Worm (Caenorhabditis elegans) whole organism, L1 larva: ENCODE results near the gene T23B5.6.

Experiments
- C16A3.4 ChIP-seq: fragments of 150-350 bp; optimal IDR thresholded peaks from 2 replicates; lab custom pipeline; 2014; ENCODE audit warnings: missing biosample characterization, missing genetic modification characterization
- C34B4.2 ChIP-seq: sonication (generic microtip); optimal IDR thresholded peaks from 2 replicates; lab custom pipeline; 2017; ENCODE audit warnings: mild to moderate bottlenecking, missing genetic modification characterization, missing compliant biosample characterization
- F16B12.6 ChIP-seq: fragments of 150-350 bp; optimal IDR thresholded peaks from 2 replicates; lab custom pipeline; 2014; ENCODE audit warnings: missing biosample characterization, missing genetic modification characterization
- Y116A8C.19 ChIP-seq: sonication (generic microtip); optimal IDR thresholded peaks from 2 replicates; lab custom pipeline; 2016; ENCODE audit warnings: missing compliant biosample characterization, missing genetic modification characterization, borderline replicate concordance
- blmp-1 ChIP-seq: fragments of 150-350 bp; optimal IDR thresholded peaks from 2 replicates; lab custom pipeline; 2014; ENCODE audit warnings: missing biosample characterization, missing genetic modification characterization
- ceh-88 ChIP-seq: fragments of 200-800 bp; sonication (Bioruptor generic); IDR thresholded peaks from 2 replicates; pipeline ENCODE4 v1.3.6; 2022; ENCODE audit warnings: missing genetic modification characterization, missing compliant biosample characterization
- ceh-90 ChIP-seq: sonication (generic microtip); optimal IDR thresholded peaks from 2 replicates; lab custom pipeline; 2016; ENCODE audit warnings: missing genetic modification characterization, missing compliant biosample characterization
- dpl-1 ChIP-seq, 3 experiments: fragments of 150-350 bp in 2 of 3; sonication (generic microtip) in 1 of 3; optimal IDR thresholded peaks; 2 replicates each; lab custom pipeline; 2014 to 2017; ENCODE audit warnings: missing biosample characterization in 3 of 3, missing genetic modification characterization in 3 of 3, missing genetic modification reagents in 3 of 3
- dsc-1 ChIP-seq: sonication (generic microtip); optimal IDR thresholded peaks from 2 replicates; lab custom pipeline; 2016; ENCODE audit warnings: mild to moderate bottlenecking, missing genetic modification characterization, missing compliant biosample characterization
- efl-1 ChIP-seq, 4 experiments: fragments of 150-350 bp; optimal IDR thresholded peaks in 3 of 4; peaks in 1 of 4; 1 replicate in 1 of 4; 2 replicates in 3 of 4; lab custom pipeline; 2014; ENCODE audit warnings: missing biosample characterization in 2 of 4, missing genetic modification characterization in 2 of 4, missing genetic modification reagents in 2 of 4
- egl-27 ChIP-seq, 2 experiments: fragments of 150-350 bp in 1 of 2; sonication (generic microtip); optimal IDR thresholded peaks; 3 replicates each; lab custom pipeline; 2017 to 2018; ENCODE audit warnings: missing biosample characterization in 2 of 2, missing genetic modification characterization in 2 of 2, missing genetic modification reagents in 2 of 2
- elt-2 ChIP-seq: sonication (generic microtip); optimal IDR thresholded peaks from 2 replicates; lab custom pipeline; 2016; ENCODE audit warnings: missing genetic modification characterization, mild to moderate bottlenecking, inconsistent platforms, missing compliant biosample characterization, missing genetic modification reagents
- elt-3 ChIP-seq, 6 experiments: fragments of 150-350 bp in 1 of 6; sonication (generic microtip); optimal IDR thresholded peaks; 2 replicates each; lab custom pipeline; 2017 to 2018; ENCODE audit warnings: missing biosample characterization in 6 of 6, missing genetic modification characterization in 6 of 6, inconsistent platforms in 1 of 6
- fkh-10 ChIP-seq: sonication (generic microtip); optimal IDR thresholded peaks from 2 replicates; lab custom pipeline; 2017; ENCODE audit warnings: missing biosample characterization, missing genetic modification reagents, missing genetic modification characterization
- fkh-8 ChIP-seq: sonication (generic microtip); optimal IDR thresholded peaks from 2 replicates; lab custom pipeline; 2016; ENCODE audit warnings: mild to moderate bottlenecking, missing genetic modification characterization, missing compliant biosample characterization
- grh-1 ChIP-seq: fragments of 200-800 bp; sonication (Bioruptor generic); IDR thresholded peaks from 2 replicates; pipeline ENCODE4 v1.3.6; 2022; ENCODE audit warnings: missing genetic modification reagents, missing genetic modification characterization, missing compliant biosample characterization
- hlh-4 ChIP-seq: sonication (generic microtip); optimal IDR thresholded peaks from 2 replicates; lab custom pipeline; 2016; ENCODE audit warnings: mild to moderate bottlenecking, missing genetic modification characterization, missing compliant biosample characterization
- hpl-2 ChIP-seq: fragments of 150-350 bp; optimal IDR thresholded peaks from 2 replicates; lab custom pipeline; 2014; ENCODE audit warnings: missing biosample characterization, missing genetic modification reagents, missing genetic modification characterization
- isw-1 ChIP-seq: fragments of 200-800 bp; sonication (Bioruptor generic); IDR thresholded peaks from 2 replicates; pipeline ENCODE4 v1.3.6; 2022; ENCODE audit warnings: missing genetic modification characterization, missing compliant biosample characterization
- jun-1 ChIP-seq: fragments of 150-350 bp; optimal IDR thresholded peaks from 2 replicates; lab custom pipeline; 2014; ENCODE audit warnings: missing biosample characterization, missing genetic modification reagents, missing genetic modification characterization
- lin-14 ChIP-seq: fragments of 200-800 bp; sonication (Bioruptor generic); optimal IDR thresholded peaks from 2 replicates; lab custom pipeline; 2018; ENCODE audit warnings: mild to moderate bottlenecking, missing genetic modification characterization, moderate library complexity, missing compliant biosample characterization
- lin-39 ChIP-seq: fragments of 150-350 bp; optimal IDR thresholded peaks from 2 replicates; lab custom pipeline; 2014; ENCODE audit warnings: missing biosample characterization, missing genetic modification reagents, missing genetic modification characterization
- lsy-2 ChIP-seq, 2 experiments: fragments of 150-350 bp; optimal IDR thresholded peaks; 2 replicates each; lab custom pipeline; 2014; ENCODE audit warnings: missing biosample characterization in 2 of 2, missing genetic modification characterization in 2 of 2
- mab-9 ChIP-seq: fragments of 200-800 bp; sonication (Bioruptor generic); IDR thresholded peaks from 2 replicates; pipeline ENCODE4 v1.3.6; 2022; ENCODE audit warnings: missing genetic modification reagents, missing genetic modification characterization, missing compliant biosample characterization
- mdl-1 ChIP-seq, 2 experiments: fragments of 150-350 bp; optimal IDR thresholded peaks; 2 replicates each; lab custom pipeline; 2014 to 2017; ENCODE audit warnings: missing biosample characterization in 2 of 2, missing genetic modification characterization in 2 of 2, inconsistent platforms in 1 of 2
- nhr-12 ChIP-seq: sonication (generic microtip); optimal IDR thresholded peaks from 2 replicates; lab custom pipeline; 2017; ENCODE audit warnings: missing biosample characterization, missing genetic modification characterization
- nhr-20 ChIP-seq: sonication (generic microtip); optimal IDR thresholded peaks from 2 replicates; lab custom pipeline; 2016; ENCODE audit warnings: mild to moderate bottlenecking, missing genetic modification characterization, missing compliant biosample characterization
- nhr-47 ChIP-seq: sonication (generic microtip); optimal IDR thresholded peaks from 2 replicates; lab custom pipeline; 2016; ENCODE audit warnings: mild to moderate bottlenecking, missing genetic modification characterization, moderate library complexity, missing compliant biosample characterization
- nhr-71 ChIP-seq: sonication (generic microtip); optimal IDR thresholded peaks from 2 replicates; lab custom pipeline; 2016; ENCODE audit warnings: mild to moderate bottlenecking, missing genetic modification characterization, moderate library complexity, missing compliant biosample characterization
- nhr-85 ChIP-seq: sonication (generic microtip); peaks from one replicate; lab custom pipeline; 2016; ENCODE audit warnings: missing genetic modification characterization, inconsistent platforms, missing compliant biosample characterization
- nhr-90 ChIP-seq: sonication (generic microtip); optimal IDR thresholded peaks from 2 replicates; lab custom pipeline; 2016; ENCODE audit warnings: mild to moderate bottlenecking, missing genetic modification characterization, missing compliant biosample characterization; ENCODE audit not compliant: poor library complexity
- pag-3 ChIP-seq: sonication (generic microtip); optimal IDR thresholded peaks from 2 replicates; lab custom pipeline; 2017; ENCODE audit warnings: missing genetic modification characterization, mild to moderate bottlenecking, missing compliant biosample characterization, antibody characterized with exemption, borderline replicate concordance; ENCODE audit not compliant: insufficient read depth
- pax-3 ChIP-seq: fragments of 200-800 bp; sonication (Bioruptor generic); optimal IDR thresholded peaks from 2 replicates; lab custom pipeline; 2018; ENCODE audit warnings: mild to moderate bottlenecking, missing genetic modification characterization, moderate library complexity, missing compliant biosample characterization
- rnt-1 ChIP-seq: sonication (generic microtip); optimal IDR thresholded peaks from 2 replicates; lab custom pipeline; 2016; ENCODE audit warnings: mild to moderate bottlenecking, missing genetic modification characterization, moderate library complexity, missing compliant biosample characterization
- skn-1 ChIP-seq: fragments of 150-350 bp; optimal IDR thresholded peaks from 2 replicates; lab custom pipeline; 2014; ENCODE audit warnings: missing biosample characterization, missing genetic modification characterization
- snpc-4 ChIP-seq: fragments of 150-350 bp; optimal IDR thresholded peaks from 2 replicates; lab custom pipeline; 2014; ENCODE audit warnings: missing biosample characterization, missing genetic modification characterization
- snu-23 ChIP-seq: sonication (generic microtip); optimal IDR thresholded peaks from 2 replicates; lab custom pipeline; 2016; ENCODE audit warnings: missing genetic modification characterization, missing compliant biosample characterization
- sox-4 ChIP-seq: sonication (generic microtip); optimal IDR thresholded peaks from 2 replicates; lab custom pipeline; 2016; ENCODE audit warnings: missing genetic modification characterization, missing compliant biosample characterization
- sptf-1 ChIP-seq: fragments of 150-350 bp; optimal IDR thresholded peaks from 2 replicates; lab custom pipeline; 2014; ENCODE audit warnings: missing biosample characterization, missing genetic modification characterization
- sup-37 ChIP-seq: fragments of 200-800 bp; sonication (Bioruptor generic); optimal IDR thresholded peaks from 2 replicates; lab custom pipeline; 2018; ENCODE audit warnings: mild to moderate bottlenecking, missing genetic modification characterization, missing compliant biosample characterization
- tbx-2 ChIP-seq: sonication (generic microtip); optimal IDR thresholded peaks from 2 replicates; lab custom pipeline; 2016; ENCODE audit warnings: missing genetic modification characterization, missing compliant biosample characterization
- unc-130 ChIP-seq: fragments of 150-350 bp; optimal IDR thresholded peaks from 2 replicates; lab custom pipeline; 2017; ENCODE audit warnings: missing biosample characterization, missing genetic modification characterization, inconsistent platforms
- vab-15 ChIP-seq: sonication (generic microtip); optimal IDR thresholded peaks from 2 replicates; lab custom pipeline; 2017; ENCODE audit warnings: missing genotype, mild to moderate bottlenecking, missing genetic modification characterization, missing compliant biosample characterization

T23B5.6 gene

DNA sequence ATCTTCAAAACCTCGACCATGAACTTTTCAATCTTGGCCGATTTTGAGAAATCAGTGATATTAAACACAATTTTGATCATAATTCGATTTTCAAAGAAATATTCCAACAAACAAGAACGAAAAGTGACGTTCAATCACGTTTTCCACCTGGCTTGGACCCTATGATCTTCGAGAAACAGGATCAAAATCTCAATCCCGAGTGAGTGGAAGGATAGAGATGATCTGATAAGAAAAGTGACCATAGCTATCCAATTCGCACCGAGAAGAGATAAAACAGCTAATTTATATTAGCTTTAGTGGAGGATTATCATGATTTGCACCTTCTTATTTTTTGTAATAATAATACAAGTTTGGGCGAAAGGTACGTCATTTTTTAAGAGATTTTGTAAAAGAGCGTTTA, 44.1 kb upstream of the T23B5.6 start, which contains the start of gene T23F6.2:
T23F6.2 (plus strand) TSS at position 251 of the 400 bp plus-strand sequence.
- TF ChIP-seq dsc-1 (tag; lab: Kevin White, UChicago) (peak; percentile 15), blmp-1 (tag; lab: Kevin White, UChicago) (peak; percentile 68), sox-4 (tag; lab: Kevin White, UChicago) (no peak)

ce11 chrIV:12719664-12720063, 42.6 kb upstream of the T23B5.6 start, which contains the start of gene idpp-7:
Gene idpp-7 (plus strand): TSS chrIV:12719964.
- no peak for TF ChIP-seq sox-4 (tag; lab: Kevin White, UChicago)
- TF ChIP-seq dpl-1 (GFP tag; optimal IDR thresholded peaks at IDR 0.05; lab: Kevin White, UChicago): no peak
- TF ChIP-seq snpc-4 (tag; lab: Kevin White, UChicago): no peak
- TF ChIP-seq nhr-85 (tag; lab: Kevin White, UChicago): peak; percentile 41
- no peak for TF ChIP-seq ceh-88 (GFP tag; lab: Robert Waterston, UW)
- TF ChIP-seq hpl-2 (GFP tag; lab: Kevin White, UChicago): no peak
- no peak for TF ChIP-seq efl-1 (optimal IDR thresholded peaks at IDR 0.05; lab: Kevin White, UChicago)
- peak in 1 of 2 experiments; percentile 7 for TF ChIP-seq efl-1 (GFP tag; optimal IDR thresholded peaks at IDR 0.05 in 1 of 2; lab: Kevin White, UChicago)
- no peak for TF ChIP-seq C34B4.2 (tag; lab: Kevin White, UChicago)

DNA sequence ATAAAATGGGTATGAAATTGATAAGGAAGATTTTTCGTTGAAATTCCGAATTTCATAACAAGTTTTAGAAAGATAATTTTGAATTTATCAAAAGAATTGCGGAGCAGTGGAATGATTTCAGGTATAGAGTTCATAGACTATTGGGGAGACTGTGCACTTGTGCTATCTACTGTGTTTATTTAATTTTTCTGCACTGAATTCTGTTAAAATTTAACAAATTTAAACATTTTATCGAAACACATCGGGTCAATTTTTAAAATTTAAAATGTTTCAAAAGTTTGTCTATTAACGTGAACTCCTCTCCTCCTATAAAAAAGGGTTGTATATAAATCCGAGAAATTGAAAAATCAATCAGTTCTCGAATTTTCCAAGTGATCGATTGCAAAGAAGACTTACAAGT, 40.5 kb upstream of the T23B5.6 start, which contains the start of gene C27D8.1:
C27D8.1 (plus strand) TSS at position 301 of the 400 bp plus-strand sequence.
- no peak for TF ChIP-seq lin-39
- TF ChIP-seq tbx-2 (tag; lab: Kevin White, UChicago): no peak
- TF ChIP-seq F16B12.6 (tag; lab: Kevin White, UChicago): no peak
- TF ChIP-seq fkh-8 (tag; lab: Kevin White, UChicago): no peak
- no peak for TF ChIP-seq Y116A8C.19 (tag; lab: Kevin White, UChicago)
- TF ChIP-seq nhr-71 (tag; lab: Kevin White, UChicago): no peak
- no peak for TF ChIP-seq ceh-90
- no peak for TF ChIP-seq mab-9 (GFP tag; lab: Robert Waterston, UW)
- no peak for TF ChIP-seq hlh-4 (tag; lab: Kevin White, UChicago)
- no peak for TF ChIP-seq skn-1 (tag; lab: Kevin White, UChicago)
- TF ChIP-seq elt-2 (tag; lab: Kevin White, UChicago): no peak

ce11 chrIV:12715947-12716382, 38.9 kb upstream of the T23B5.6 start:
- peak; percentile 23 for TF ChIP-seq C16A3.4
- TF ChIP-seq mdl-1 (tag; optimal IDR thresholded peaks at IDR 0.05; lab: Kevin White, UChicago): peak in 1 of 2 experiments; percentile 91
- TF ChIP-seq vab-15 (tag; lab: Kevin White, UChicago): peak; percentile 76
- no peak for TF ChIP-seq isw-1 (GFP tag; lab: Robert Waterston, UW)
- no peak for TF ChIP-seq sptf-1 (tag; lab: Kevin White, UChicago)
- TF ChIP-seq jun-1 (tag; lab: Kevin White, UChicago): peak; percentile 58
- TF ChIP-seq fkh-8 (tag; lab: Kevin White, UChicago): no peak
- TF ChIP-seq nhr-85 (tag; lab: Kevin White, UChicago): peak; percentile 95
- peak; percentile 8 to 26 for TF ChIP-seq efl-1 (optimal IDR thresholded peaks at IDR 0.05; lab: Kevin White, UChicago)
- peak; percentile 13 to 93 for TF ChIP-seq efl-1 (GFP tag; optimal IDR thresholded peaks at IDR 0.05 in 1 of 2; lab: Kevin White, UChicago)
- peak; percentile 61 for TF ChIP-seq elt-2 (tag; lab: Kevin White, UChicago)
- TF ChIP-seq tbx-2 (tag; lab: Kevin White, UChicago): peak; percentile 79
- TF ChIP-seq unc-130 (tag; lab: Kevin White, UChicago): peak; percentile 47
- peak; percentile 56 for TF ChIP-seq nhr-47 (tag; lab: Kevin White, UChicago)
- TF ChIP-seq mab-9 (GFP tag; lab: Robert Waterston, UW): no peak
- no peak for TF ChIP-seq pax-3
- no peak for TF ChIP-seq hpl-2 (GFP tag; lab: Kevin White, UChicago)
- peak; percentile 93 for TF ChIP-seq nhr-20 (tag; lab: Kevin White, UChicago)
- TF ChIP-seq rnt-1 (tag; lab: Kevin White, UChicago): no peak
- peak; percentile 78 for TF ChIP-seq snu-23 (GFP tag; lab: Kevin White, UChicago)
- no peak for TF ChIP-seq F16B12.6 (tag; lab: Kevin White, UChicago)
- no peak for TF ChIP-seq nhr-12 (tag; lab: Kevin White, UChicago)
- TF ChIP-seq lsy-2 (tag; optimal IDR thresholded peaks at IDR 0.05; lab: Kevin White, UChicago): peak; percentile 50 to 82
- peak in 5 of 6 experiments; percentile 75 to 97 (median 96) for TF ChIP-seq elt-3 (tag; optimal IDR thresholded peaks at IDR 0.05; lab: Kevin White, UChicago)
- TF ChIP-seq fkh-10 (GFP tag; lab: Kevin White, UChicago): no peak
- peak in 1 of 2 experiments; percentile 2 for TF ChIP-seq egl-27 (tag; optimal IDR thresholded peaks at IDR 0.05; lab: Kevin White, UChicago)
- TF ChIP-seq sup-37 (GFP tag; lab: Kevin White, UChicago): no peak
- peak; percentile 81 for TF ChIP-seq lin-14 (GFP tag; lab: Kevin White, UChicago)
- TF ChIP-seq grh-1 (GFP tag; lab: Robert Waterston, UW): peak; percentile 56
- peak in 1 of 3 experiments; percentile 41 for TF ChIP-seq dpl-1 (GFP tag; optimal IDR thresholded peaks at IDR 0.05; lab: Kevin White, UChicago)
- TF ChIP-seq nhr-71 (tag; lab: Kevin White, UChicago): peak; percentile 88
- TF ChIP-seq pag-3 (tag; lab: Kevin White, UChicago): no peak
- TF ChIP-seq nhr-90 (tag; lab: Kevin White, UChicago): peak; percentile 84
